Worm (Caenorhabditis elegans): Measurements from ENCODE around the gene madd-2.

ce11 chrV:1232574-1232973 is 2.7 kb downstream of the madd-2 start:
- no peak for TF ChIP-seq ama-1 (optimal IDR thresholded peaks at IDR 0.05)
- no peak for TF ChIP-seq ets-4 (tag; optimal IDR thresholded peaks at IDR 0.05)
- TF ChIP-seq pha-4 (tag; optimal IDR thresholded peaks at IDR 0.05), result no peak
- TF ChIP-seq ceh-18 (tag; optimal IDR thresholded peaks at IDR 0.05), result no peak
- TF ChIP-seq odd-2 (tag; optimal IDR thresholded peaks at IDR 0.05), result no peak
- no peak for TF ChIP-seq che-1 (tag; optimal IDR thresholded peaks at IDR 0.05)
- TF ChIP-seq unc-86 (tag; optimal IDR thresholded peaks at IDR 0.05), result no peak
- TF ChIP-seq rnt-1 (tag; optimal IDR thresholded peaks at IDR 0.05), result no peak
- TF ChIP-seq sox-4 (tag; optimal IDR thresholded peaks at IDR 0.05), result no peak
- no peak for TF ChIP-seq tbx-2 (tag; optimal IDR thresholded peaks at IDR 0.05)
- TF ChIP-seq ceh-22 (tag; optimal IDR thresholded peaks at IDR 0.05), result no peak
